Worm (Caenorhabditis elegans) whole organism, L4 larva: ENCODE results near the gene F27B3.8.

Experiments used
- F26F4.8 ChIP-seq: fragments of 200-800 bp; sonication (Bioruptor generic); conservative IDR thresholded peaks from 2 replicates; pipeline ENCODE4 v1.3.6; 2022; ENCODE audit warnings: missing genetic modification characterization, missing compliant biosample characterization
- F44E2.7 ChIP-seq: fragments of 200-800 bp; sonication (Bioruptor generic); IDR thresholded peaks from 2 replicates; pipeline ENCODE4 v2.1.2; 2022; ENCODE audit warnings: missing genetic modification characterization, missing compliant biosample characterization
- ZK337.2 ChIP-seq: fragments of 200-800 bp; sonication (Bioruptor generic); IDR thresholded peaks from 2 replicates; pipeline ENCODE4 v1.3.6; 2022; ENCODE audit warnings: missing genetic modification reagents, missing genetic modification characterization, missing compliant biosample characterization
- ceh-62 ChIP-seq: sonication (generic microtip); optimal IDR thresholded peaks from 2 replicates; lab custom pipeline; 2017; ENCODE audit warnings: missing biosample characterization, missing genetic modification characterization
- daf-16 ChIP-seq, 3 experiments: sonication (generic microtip); optimal IDR thresholded peaks; 2 replicates each; lab custom pipeline; 2016 to 2017; ENCODE audit warnings: missing genetic modification characterization in 3 of 3, missing genetic modification reagents in 3 of 3, mild to moderate bottlenecking in 2 of 3, missing compliant biosample characterization in 2 of 3, missing biosample characterization in 1 of 3, moderate library complexity in 1 of 3
- dpl-1 ChIP-seq: fragments of 150-350 bp; optimal IDR thresholded peaks from 2 replicates; lab custom pipeline; 2014; ENCODE audit warnings: missing biosample characterization, missing genetic modification reagents, missing genetic modification characterization
- duxl-1 ChIP-seq: sonication (generic microtip); optimal IDR thresholded peaks from 2 replicates; lab custom pipeline; 2016; ENCODE audit warnings: mild to moderate bottlenecking, missing genetic modification characterization, moderate library complexity, missing compliant biosample characterization; ENCODE audit not compliant: poor library complexity
- dve-1 ChIP-seq: sonication (generic microtip); optimal IDR thresholded peaks from 2 replicates; lab custom pipeline; 2017; ENCODE audit warnings: antibody characterized with exemption, mild to moderate bottlenecking, missing genetic modification characterization, missing compliant biosample characterization; ENCODE audit not compliant: insufficient read depth
- egl-27 ChIP-seq: sonication (generic microtip); optimal IDR thresholded peaks from 3 replicates; lab custom pipeline; 2017; ENCODE audit warnings: missing biosample characterization, missing genetic modification reagents, missing genetic modification characterization
- fkh-10 ChIP-seq: fragments of 150-350 bp; optimal IDR thresholded peaks from 2 replicates; lab custom pipeline; 2014; ENCODE audit warnings: missing biosample characterization, missing genetic modification reagents, missing genetic modification characterization
- gei-8 ChIP-seq: fragments of 200-800 bp; sonication (Bioruptor generic); optimal IDR thresholded peaks from 2 replicates; lab custom pipeline; 2018; ENCODE audit warnings: mild to moderate bottlenecking, missing genetic modification characterization, missing compliant biosample characterization
- hlh-30 ChIP-seq: sonication (generic microtip); optimal IDR thresholded peaks from 2 replicates; lab custom pipeline; 2017; ENCODE audit warnings: antibody characterized with exemption, mild to moderate bottlenecking, missing genetic modification characterization, missing compliant biosample characterization; ENCODE audit not compliant: insufficient read depth
- lim-7 ChIP-seq: fragments of 200-800 bp; sonication (Bioruptor generic); IDR thresholded peaks from 2 replicates; pipeline ENCODE4 v1.3.6; 2022; ENCODE audit warnings: missing genetic modification characterization, missing compliant biosample characterization
- lin-38 ChIP-seq: fragments of 200-800 bp; sonication (Bioruptor generic); IDR thresholded peaks from 2 replicates; pipeline ENCODE4 v1.3.6; 2022; ENCODE audit warnings: missing genetic modification reagents, missing genetic modification characterization, missing compliant biosample characterization
- lsy-2 ChIP-seq, 2 experiments: fragments of 150-350 bp in 1 of 2; sonication (generic microtip) in 1 of 2; optimal IDR thresholded peaks; 2 replicates each; lab custom pipeline; 2014 to 2017; ENCODE audit warnings: missing biosample characterization in 2 of 2, missing genetic modification characterization in 2 of 2
- mep-1 ChIP-seq: fragments of 150-350 bp; sonication (generic microtip); optimal IDR thresholded peaks from 3 replicates; lab custom pipeline; 2014; ENCODE audit warnings: missing biosample characterization, missing genetic modification characterization
- mxl-2 ChIP-seq: fragments of 200-800 bp; sonication (Bioruptor generic); conservative IDR thresholded peaks from 2 replicates; pipeline ENCODE4 v1.3.6; 2022; ENCODE audit warnings: missing genetic modification reagents, missing genetic modification characterization, missing compliant biosample characterization
- nhr-6 ChIP-seq: fragments of 150-350 bp; optimal IDR thresholded peaks from 2 replicates; lab custom pipeline; 2014; ENCODE audit warnings: missing biosample characterization, missing genetic modification characterization
- php-3 ChIP-seq: fragments of 200-800 bp; sonication (Bioruptor generic); IDR thresholded peaks from 2 replicates; pipeline ENCODE4 v1.3.6; 2022; ENCODE audit warnings: missing genetic modification reagents, missing genetic modification characterization, missing compliant biosample characterization
- snpc-4 ChIP-seq: fragments of 150-350 bp; optimal IDR thresholded peaks from 2 replicates; lab custom pipeline; 2014; ENCODE audit warnings: missing biosample characterization, missing genetic modification characterization
- tag-97 ChIP-seq: fragments of 200-800 bp; sonication (Bioruptor generic); IDR thresholded peaks from 2 replicates; pipeline ENCODE4 v1.3.6; 2022; ENCODE audit warnings: missing genetic modification characterization, missing compliant biosample characterization
- unc-62 ChIP-seq, 3 experiments: fragments of 150-350 bp in 1 of 3; sonication (generic microtip); optimal IDR thresholded peaks in 2 of 3; peaks in 1 of 3; 1 replicate in 1 of 3; 2 replicates in 2 of 3; lab custom pipeline; 2014 to 2017; ENCODE audit warnings: missing biosample characterization in 3 of 3, missing genetic modification characterization in 3 of 3, missing genetic modification reagents in 3 of 3, missing genotype in 1 of 3
- zag-1 ChIP-seq: fragments of 150-350 bp; optimal IDR thresholded peaks from 2 replicates; lab custom pipeline; 2014; ENCODE audit warnings: missing biosample characterization, missing genetic modification characterization
- zfp-3 ChIP-seq: fragments of 200-800 bp; sonication (Bioruptor generic); conservative IDR thresholded peaks from 2 replicates; pipeline ENCODE4 v1.3.6; 2022; ENCODE audit warnings: missing genetic modification reagents, missing genetic modification characterization, missing compliant biosample characterization

F27B3.8 gene

ce11 chrIII:6551187-6552058 is 28.1 kb upstream of the F27B3.8 start, which contains the start of gene C09E7.7 (continued):
- TF ChIP-seq dpl-1 (GFP tag; lab: Kevin White, UChicago): peak; percentile 48
- peak in 1 of 2 experiments; percentile 25 for TF ChIP-seq daf-16 (GFP tag; optimal IDR thresholded peaks at IDR 0.05; lab: Kevin White, UChicago)
- peak; percentile 37 for TF ChIP-seq daf-16 (tag; optimal IDR thresholded peaks at IDR 0.05; lab: Kevin White, UChicago)
- TF ChIP-seq dve-1: peak; percentile 7
- TF ChIP-seq mxl-2 (GFP tag; lab: Robert Waterston, UW): peak; percentile 15; the same call in 1 of the 2 replicates

ce11 chrIII:6558487-6558886 is 21.0 kb upstream of the F27B3.8 start, which contains the start of gene C09E7.8:
Gene C09E7.8 (minus strand): TSS chrIII:6558587.
- TF ChIP-seq zag-1 (tag; lab: Kevin White, UChicago): no peak
- TF ChIP-seq ceh-62: no peak
- no peak for TF ChIP-seq ZK337.2 (GFP tag; lab: Robert Waterston, UW)
- no peak for TF ChIP-seq lin-38

DNA sequence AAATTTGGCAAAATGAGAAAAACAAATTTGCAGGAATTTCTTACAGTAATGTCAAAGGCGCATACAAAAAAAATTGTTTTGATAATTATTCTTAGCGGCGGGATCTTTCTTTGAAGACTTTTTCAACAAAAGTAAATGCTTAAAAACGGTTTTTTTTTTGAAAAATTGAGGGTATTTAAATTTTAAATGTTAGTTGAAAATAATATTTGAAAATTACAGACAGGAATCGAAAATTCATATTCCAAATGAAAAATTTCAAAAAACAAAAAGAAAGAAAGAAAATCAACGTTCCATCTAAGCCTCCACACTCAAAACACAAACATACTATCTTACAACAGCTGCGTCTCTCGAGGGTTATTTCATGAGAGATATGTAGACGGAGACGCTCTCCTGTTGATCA is 2.3 kb upstream of the F27B3.8 start:
- TF ChIP-seq lsy-2 (tag; optimal IDR thresholded peaks at IDR 0.05; lab: Kevin White, UChicago) (no peak), zag-1 (tag; lab: Kevin White, UChicago) (no peak), php-3 (no peak), unc-62 (GFP tag; optimal IDR thresholded peaks at IDR 0.05 in 1 of 2; lab: Kevin White, UChicago) (peak in 1 of 2 experiments; percentile 55), unc-62 (tag; optimal IDR thresholded peaks at IDR 0.05; lab: Kevin White, UChicago) (no peak), daf-16 (GFP tag; optimal IDR thresholded peaks at IDR 0.05; lab: Kevin White, UChicago) (no peak), daf-16 (tag; optimal IDR thresholded peaks at IDR 0.05; lab: Kevin White, UChicago) (no peak), nhr-6 (tag; lab: Kevin White, UChicago) (no peak), gei-8 (no peak), duxl-1 (tag; lab: Kevin White, UChicago) (no peak)

DNA sequence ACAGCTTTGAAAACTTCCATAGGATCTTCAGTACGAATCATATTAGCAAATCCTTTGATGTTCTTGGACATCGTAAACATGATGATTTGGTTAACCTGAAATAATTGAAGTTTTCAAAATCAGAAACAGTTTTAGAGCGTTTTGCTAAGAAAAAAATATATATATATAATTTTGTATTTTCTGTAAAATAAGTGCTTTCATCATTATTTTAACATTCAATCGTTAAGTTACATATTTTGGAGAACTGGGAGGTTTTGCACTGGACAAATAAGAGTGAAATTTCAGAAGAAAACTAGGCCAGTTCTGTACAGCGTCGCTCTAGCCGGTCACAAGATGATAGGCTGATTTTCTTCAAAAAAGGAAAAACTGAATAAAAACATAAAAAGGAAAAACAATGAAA is 993 bp upstream of the F27B3.8 start, which contains the start of gene F27B3.6:
F27B3.6 (minus strand) TSS at position 101 of the 400 bp plus-strand sequence.
- TF ChIP-seq dve-1: no peak
- TF ChIP-seq tag-97: no peak
- no peak for TF ChIP-seq lim-7 (GFP tag; lab: Robert Waterston, UW)
- no peak for TF ChIP-seq snpc-4 (tag; lab: Kevin White, UChicago)

DNA sequence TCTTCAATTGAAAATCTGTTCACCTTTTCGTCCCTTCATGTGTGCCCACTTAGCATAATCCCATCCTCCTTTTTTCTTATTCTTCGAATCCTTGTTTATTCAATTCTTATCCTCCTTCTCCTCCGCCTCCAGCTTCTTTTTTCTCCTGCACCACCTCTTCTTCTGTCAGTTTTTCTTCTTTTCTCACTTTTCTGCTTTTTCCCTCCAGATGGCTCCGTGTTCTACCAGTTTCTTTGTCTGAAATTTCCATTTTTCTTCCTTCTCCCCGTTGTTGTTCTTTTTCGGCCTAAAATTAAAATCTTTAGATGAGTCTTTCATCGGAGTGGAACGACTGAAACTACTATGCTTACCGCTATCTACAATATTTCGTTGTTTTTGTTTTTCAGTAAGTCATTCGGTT is 2.1 kb downstream of the F27B3.8 start, which contains the start of gene acr-21:
acr-21 (plus strand) TSS at position 301 of the 400 bp plus-strand sequence.
- no peak for TF ChIP-seq mep-1 (tag; lab: Kevin White, UChicago)
- TF ChIP-seq fkh-10 (GFP tag; lab: Kevin White, UChicago): peak; percentile 3
- TF ChIP-seq F26F4.8 (GFP tag; lab: Robert Waterston, UW): no peak

- no peak for TF ChIP-seq egl-27 (tag; lab: Kevin White, UChicago)
- TF ChIP-seq F44E2.7: no peak
- no peak for TF ChIP-seq unc-62 (GFP tag; optimal IDR thresholded peaks at IDR 0.05 in 1 of 2; lab: Kevin White, UChicago)
- no peak for TF ChIP-seq unc-62 (tag; optimal IDR thresholded peaks at IDR 0.05; lab: Kevin White, UChicago)
- TF ChIP-seq zfp-3: no peak
Observed at ce11 chrIII:6587564-6587963, 8.1 kb downstream of the F27B3.8 start, which contains the start of gene ddo-3. Gene ddo-3 (plus strand): TSS chrIII:6587864.

DNA sequence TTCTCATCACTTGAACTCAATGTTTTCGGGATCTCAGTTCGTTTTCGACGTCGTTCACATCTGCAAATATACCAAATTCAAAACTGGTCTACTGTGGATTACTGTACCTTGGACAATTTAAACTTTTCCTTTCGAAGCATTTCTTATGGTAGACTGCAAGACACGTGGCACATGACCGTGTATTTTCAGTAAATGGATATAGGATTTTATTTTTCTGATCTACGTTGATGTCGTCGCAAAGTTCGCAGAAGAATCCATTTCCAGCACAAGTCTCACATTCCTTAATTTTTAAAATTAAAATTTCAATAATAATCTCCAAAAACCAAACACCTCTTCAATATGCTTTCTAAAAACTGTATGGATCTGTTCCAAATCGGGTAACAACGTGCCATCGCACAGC is 10.0 kb downstream of the F27B3.8 start:
- peak in 1 of 2 experiments; percentile 92 for TF ChIP-seq unc-62 (GFP tag; optimal IDR thresholded peaks at IDR 0.05 in 1 of 2; lab: Kevin White, UChicago)
- TF ChIP-seq unc-62 (tag; optimal IDR thresholded peaks at IDR 0.05; lab: Kevin White, UChicago): no peak
- TF ChIP-seq gei-8: no peak
- TF ChIP-seq hlh-30 (tag; lab: Kevin White, UChicago): no peak
